Fruit fly (Drosophila melanogaster) whole organism, embryonic: Measurements from ENCODE around the gene Jhbp13.

Experiments
- Abd-B ChIP-seq: fragments of 200-800 bp; sonication (Bioruptor generic); optimal IDR thresholded peaks from 2 replicates; lab custom pipeline; 2018; ENCODE audit warnings: missing biosample characterization, mild to moderate bottlenecking, missing genetic modification characterization, moderate library complexity
- Aef1 ChIP-seq: fragments of 200-800 bp; sonication (Bioruptor generic); IDR thresholded peaks from 3 replicates; pipeline ENCODE4 v1.3.6; 2022; ENCODE audit warnings: missing biosample characterization, missing genetic modification characterization
- Bgb ChIP-seq: fragments of 200-800 bp; sonication (Bioruptor generic); IDR thresholded peaks from 2 replicates; pipeline ENCODE4 v1.3.6; 2022; ENCODE audit warnings: missing biosample characterization, missing genetic modification characterization; ENCODE audit not compliant: partially characterized antibody
- CG10543 ChIP-seq: fragments of 200-800 bp; sonication (Bioruptor generic); optimal IDR thresholded peaks from 3 replicates; lab custom pipeline; 2017; ENCODE audit warnings: missing biosample characterization, mild to moderate bottlenecking, missing genetic modification characterization, moderate library complexity
- CG11723 ChIP-seq: fragments of 200-800 bp; sonication (Bioruptor generic); optimal IDR thresholded peaks from 2 replicates; lab custom pipeline; 2017; ENCODE audit warnings: missing biosample characterization, mild to moderate bottlenecking, missing genetic modification characterization
- CG13424 ChIP-seq: fragments of 200-800 bp; sonication (Bioruptor generic); optimal IDR thresholded peaks from 2 replicates; lab custom pipeline; 2019; ENCODE audit warnings: missing biosample characterization, mild to moderate bottlenecking, missing genetic modification characterization, moderate library complexity
- CG15011 ChIP-seq: fragments of 200-800 bp; sonication (Bioruptor generic); optimal IDR thresholded peaks from 3 replicates; lab custom pipeline; 2018; ENCODE audit warnings: missing biosample characterization, mild to moderate bottlenecking, missing genetic modification characterization
- CG1529 ChIP-seq: fragments of 200-800 bp; sonication (Bioruptor generic); optimal IDR thresholded peaks from 3 replicates; lab custom pipeline; 2018; ENCODE audit warnings: missing biosample characterization, missing genetic modification characterization
- CG15514 ChIP-seq: fragments of 200-800 bp; sonication (Bioruptor generic); optimal IDR thresholded peaks from 3 replicates; lab custom pipeline; 2017; ENCODE audit warnings: missing biosample characterization, missing genetic modification characterization, mild to moderate bottlenecking, moderate library complexity, missing genetic modification reagents
- CG17328 ChIP-seq: fragments of 200-800 bp; sonication (Bioruptor generic); IDR thresholded peaks from 2 replicates; pipeline ENCODE4 v1.3.6; 2022; ENCODE audit warnings: missing biosample characterization, missing genetic modification characterization
- CG17802 ChIP-seq: fragments of 200-800 bp; sonication (Bioruptor generic); optimal IDR thresholded peaks from 2 replicates; lab custom pipeline; 2018; ENCODE audit warnings: missing biosample characterization, mild to moderate bottlenecking, missing genetic modification characterization, moderate library complexity
- CG1832 ChIP-seq: fragments of 200-800 bp; sonication (Bioruptor generic); optimal IDR thresholded peaks from 2 replicates; lab custom pipeline; 2017; ENCODE audit warnings: missing biosample characterization, mild to moderate bottlenecking, missing genetic modification characterization, inconsistent platforms
- CG4617 ChIP-seq: fragments of 200-800 bp; sonication (Bioruptor generic); optimal IDR thresholded peaks from 3 replicates; lab custom pipeline; 2016; ENCODE audit warnings: missing biosample characterization, missing genetic modification characterization, borderline replicate concordance
- CG9817 ChIP-seq: fragments of 200-800 bp; sonication (Bioruptor generic); optimal IDR thresholded peaks from 2 replicates; lab custom pipeline; 2018; ENCODE audit warnings: missing biosample characterization, mild to moderate bottlenecking, missing genetic modification characterization, moderate library complexity
- D19A ChIP-seq: fragments of 200-800 bp; optimal IDR thresholded peaks from 3 replicates; lab custom pipeline; 2019; ENCODE audit warnings: missing biosample characterization, mild to moderate bottlenecking, missing genetic modification characterization, moderate library complexity
- D19B ChIP-seq: fragments of 200-800 bp; sonication (Bioruptor generic); optimal IDR thresholded peaks from 2 replicates; lab custom pipeline; 2017; ENCODE audit warnings: missing biosample characterization, mild to moderate bottlenecking, missing genetic modification characterization
- Dek ChIP-seq: fragments of 200-800 bp; sonication (Bioruptor generic); optimal IDR thresholded peaks from 3 replicates; lab custom pipeline; 2019; ENCODE audit warnings: missing biosample characterization, mild to moderate bottlenecking, missing genetic modification characterization, moderate library complexity
- Dll ChIP-seq: fragments of 200-800 bp; sonication (Bioruptor generic); IDR thresholded peaks from 4 replicates; pipeline ENCODE4 v1.3.6; 2022; ENCODE audit warnings: missing biosample characterization, missing genetic modification characterization; ENCODE audit not compliant: partially characterized antibody
- E2f2 ChIP-seq: fragments of 200-800 bp; sonication (Bioruptor generic); IDR thresholded peaks from 2 replicates; pipeline ENCODE4 v1.3.6; 2022; ENCODE audit warnings: missing biosample characterization, missing genetic modification characterization
- Fer1 ChIP-seq: fragments of 200-800 bp; sonication (Bioruptor generic); optimal IDR thresholded peaks from 2 replicates; lab custom pipeline; 2017; ENCODE audit warnings: missing biosample characterization, mild to moderate bottlenecking, missing genetic modification characterization
- HHEX ChIP-seq: fragments of 200-800 bp; sonication (Bioruptor generic); optimal IDR thresholded peaks from 3 replicates; lab custom pipeline; 2017; ENCODE audit warnings: missing biosample characterization, mild to moderate bottlenecking, missing genetic modification characterization, missing genetic modification reagents
- HLH3B ChIP-seq: fragments of 200-800 bp; sonication (Bioruptor generic); IDR thresholded peaks from 2 replicates; pipeline ENCODE4 v1.3.6; 2022; ENCODE audit warnings: missing biosample characterization, missing genetic modification characterization
- Hsf ChIP-seq: fragments of 200-800 bp; sonication (Bioruptor generic); optimal IDR thresholded peaks from 3 replicates; lab custom pipeline; 2016; ENCODE audit warnings: missing biosample characterization, missing genetic modification characterization
- Jarid2 ChIP-seq: fragments of 200-800 bp; sonication (Bioruptor generic); optimal IDR thresholded peaks from 3 replicates; lab custom pipeline; 2017; ENCODE audit warnings: mild to moderate bottlenecking, missing biosample characterization, missing genetic modification reagents, missing genetic modification characterization
- Lpt ChIP-seq: fragments of >200 bp; optimal IDR thresholded peaks from 2 replicates; lab custom pipeline; 2018; ENCODE audit warnings: missing biosample characterization, missing genetic modification characterization
- Mrtf ChIP-seq: fragments of 200-800 bp; sonication (Bioruptor generic); IDR thresholded peaks from 3 replicates; pipeline ENCODE4 v1.3.6; 2022; ENCODE audit warnings: missing biosample characterization, missing genetic modification characterization
- Neu2 ChIP-seq: fragments of 200-800 bp; sonication (Bioruptor generic); optimal IDR thresholded peaks from 3 replicates; lab custom pipeline; 2016; ENCODE audit warnings: missing biosample characterization, missing genetic modification characterization, borderline replicate concordance
- Oaz ChIP-seq: fragments of 200-800 bp; sonication (Bioruptor generic); IDR thresholded peaks from 2 replicates; pipeline ENCODE4 v1.3.6; 2022; ENCODE audit warnings: missing biosample characterization, missing genetic modification characterization
- Optix ChIP-seq: fragments of 200-800 bp; sonication (Bioruptor generic); IDR thresholded peaks from 3 replicates; pipeline ENCODE4 v1.3.6; 2022; ENCODE audit warnings: missing biosample characterization, missing genetic modification characterization
- Rfx ChIP-seq: fragments of 200-800 bp; sonication (Bioruptor generic); IDR thresholded peaks from 2 replicates; pipeline ENCODE4 v1.3.6; 2022; ENCODE audit warnings: missing biosample characterization, missing genetic modification characterization
- Trl ChIP-seq, 3 experiments: fragments of >200 bp in 2 of 3; fragments of 200-800 bp in 1 of 3; sonication (Bioruptor generic) in 1 of 3; optimal IDR thresholded peaks; 2 replicates in 1 of 3; 3 replicates in 2 of 3; lab custom pipeline; 2016 to 2017; ENCODE audit warnings: missing biosample characterization in 1 of 3, missing genetic modification characterization in 1 of 3
- ac ChIP-seq: fragments of 200-800 bp; sonication (Bioruptor generic); optimal IDR thresholded peaks from 3 replicates; lab custom pipeline; 2017; ENCODE audit warnings: missing biosample characterization, mild to moderate bottlenecking, missing genetic modification characterization
- bbx ChIP-seq: fragments of 200-800 bp; sonication (Bioruptor generic); IDR thresholded peaks from 2 replicates; pipeline ENCODE4 v1.3.6; 2022; ENCODE audit warnings: missing biosample characterization, missing genetic modification characterization; ENCODE audit not compliant: partially characterized antibody
- bcd ChIP-seq: fragments of 200-800 bp; sonication (Bioruptor generic); optimal IDR thresholded peaks from 2 replicates; lab custom pipeline; 2017; ENCODE audit warnings: missing biosample characterization, mild to moderate bottlenecking, missing genetic modification characterization
- cg ChIP-seq: fragments of 200-800 bp; sonication (Bioruptor generic); optimal IDR thresholded peaks from 3 replicates; lab custom pipeline; 2019; ENCODE audit warnings: missing biosample characterization, mild to moderate bottlenecking, missing genetic modification characterization, moderate library complexity
- danr ChIP-seq: fragments of 200-800 bp; sonication (Bioruptor generic); IDR thresholded peaks from 2 replicates; pipeline ENCODE4 v1.3.6; 2022; ENCODE audit warnings: missing biosample characterization, missing genetic modification characterization
- dpn ChIP-seq, 2 experiments: fragments of 200-800 bp; sonication (Bioruptor generic); optimal IDR thresholded peaks; 3 replicates each; lab custom pipeline; 2016; ENCODE audit warnings: missing biosample characterization in 2 of 2, missing genetic modification characterization in 2 of 2
- exex ChIP-seq: fragments of 200-800 bp; sonication (Bioruptor generic); optimal IDR thresholded peaks from 4 replicates; lab custom pipeline; 2018; ENCODE audit warnings: missing biosample characterization, mild to moderate bottlenecking, missing genetic modification characterization, moderate library complexity
- gce ChIP-seq: fragments of 200-800 bp; sonication (Bioruptor generic); IDR thresholded peaks from 3 replicates; pipeline ENCODE4 v1.3.6; 2022; ENCODE audit warnings: missing biosample characterization, missing genetic modification characterization
- gfzf ChIP-seq: fragments of 200-800 bp; sonication (Bioruptor generic); optimal IDR thresholded peaks from 2 replicates; lab custom pipeline; 2016; ENCODE audit warnings: missing biosample characterization, mild to moderate bottlenecking, missing genetic modification characterization, moderate library complexity
- gsb-n ChIP-seq: fragments of 200-800 bp; sonication (Bioruptor generic); optimal IDR thresholded peaks from 3 replicates; lab custom pipeline; 2018; ENCODE audit warnings: missing biosample characterization, mild to moderate bottlenecking, missing genetic modification characterization
- jumu ChIP-seq: fragments of 200-800 bp; sonication (Bioruptor generic); optimal IDR thresholded peaks from 3 replicates; lab custom pipeline; 2016; ENCODE audit warnings: missing biosample characterization, missing genetic modification characterization
- onecut ChIP-seq: fragments of 200-800 bp; sonication (Bioruptor generic); IDR thresholded peaks from 2 replicates; pipeline ENCODE4 v1.3.6; 2022; ENCODE audit warnings: missing biosample characterization, missing genetic modification characterization
- pan ChIP-seq, 4 experiments: fragments of >200 bp in 3 of 4; fragments of 200-800 bp in 1 of 4; sonication (Bioruptor generic) in 1 of 4; optimal IDR thresholded peaks in 3 of 4; IDR thresholded peaks in 1 of 4; 2 replicates each; pipeline versions ENCODE4 v1.3.6 to Lab custom; 2017 to 2022; ENCODE audit warnings: missing biosample characterization in 2 of 4, missing genetic modification characterization in 2 of 4, mixed read lengths in 1 of 4
- tll ChIP-seq, 2 experiments: fragments of 200-800 bp in 1 of 2; fragments of >200 bp in 1 of 2; sonication (Bioruptor generic) in 1 of 2; optimal IDR thresholded peaks; 2 replicates each; lab custom pipeline; 2017 to 2019; ENCODE audit warnings: missing biosample characterization in 2 of 2, missing genetic modification characterization in 2 of 2, mild to moderate bottlenecking in 1 of 2, moderate library complexity in 1 of 2
- unc-4 ChIP-seq: fragments of 200-800 bp; sonication (Bioruptor generic); IDR thresholded peaks from 2 replicates; pipeline ENCODE4 v1.3.6; 2022; ENCODE audit warnings: missing biosample characterization, missing genetic modification characterization; ENCODE audit not compliant: partially characterized antibody
- vnd ChIP-seq: fragments of 200-800 bp; sonication (Bioruptor generic); IDR thresholded peaks from 3 replicates; pipeline ENCODE4 v1.3.6; 2022; ENCODE audit warnings: missing biosample characterization, missing genetic modification characterization; ENCODE audit not compliant: partially characterized antibody
- wek ChIP-seq: fragments of 200-800 bp; sonication (Bioruptor generic); optimal IDR thresholded peaks from 3 replicates; lab custom pipeline; 2018; ENCODE audit warnings: missing biosample characterization, mild to moderate bottlenecking, missing genetic modification characterization, moderate library complexity

Jhbp13 gene

DNA sequence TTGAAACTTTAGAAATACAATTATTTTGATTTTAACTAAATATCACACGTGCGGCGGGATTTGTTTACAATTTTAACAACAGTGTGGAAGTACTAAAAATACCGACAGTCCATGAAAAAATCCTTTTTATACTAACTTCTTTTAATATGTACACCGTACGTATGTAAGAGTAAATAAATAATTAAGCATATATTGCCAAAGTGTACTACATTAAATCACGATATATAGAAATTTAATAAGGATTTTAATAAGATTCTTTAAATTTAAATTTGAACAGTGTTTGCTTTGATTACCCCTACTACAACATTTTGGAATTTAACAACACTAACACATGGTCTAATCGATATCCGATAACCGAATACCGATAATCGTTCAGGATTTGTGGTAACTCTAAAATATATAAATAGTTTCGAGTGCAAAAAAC lies 17.6 kb upstream of the Jhbp13 start, which contains the start of the genes Ski6 and CG16812 (continued):
- peak; percentile 2 to 80 for TF ChIP-seq dpn (GFP tag; optimal IDR thresholded peaks at IDR 0.05; lab: Kevin White, UChicago)
- TF ChIP-seq Oaz (GFP tag; lab: Robert Waterston, UW) = no peak
- no peak for TF ChIP-seq Bgb (GFP tag; lab: Robert Waterston, UW)
- no peak for TF ChIP-seq CG15011
- no peak for TF ChIP-seq Jarid2 (GFP tag; lab: Kevin White, UChicago)
- TF ChIP-seq CG17802 (tag; lab: Kevin White, UChicago) = no peak
- no peak for TF ChIP-seq gce (GFP tag; lab: Robert Waterston, UW)
- TF ChIP-seq ac = no peak
- TF ChIP-seq gfzf (GFP tag; lab: Kevin White, UChicago) = peak; percentile 58
- peak; percentile 58; the same call in 1 of the 2 replicates for TF ChIP-seq E2f2 (GFP tag; lab: Robert Waterston, UW)
- no peak for TF ChIP-seq CG1529 (GFP tag; lab: Kevin White, UChicago)
- no peak for TF ChIP-seq Neu2 (GFP tag; lab: Kevin White, UChicago)
- TF ChIP-seq Abd-B (GFP tag; lab: Kevin White, UChicago) = peak; percentile 50
- no peak for TF ChIP-seq cg (GFP tag; lab: Kevin White, UChicago)
- TF ChIP-seq CG15514 (GFP tag; lab: Kevin White, UChicago) = peak; percentile 51
- TF ChIP-seq CG4617 (GFP tag; lab: Kevin White, UChicago) = peak; percentile 65
- TF ChIP-seq Dll (GFP tag; lab: Robert Waterston, UW) = peak; percentile 51; the same call in 2 of the 4 replicates
- no peak for TF ChIP-seq bbx (GFP tag; lab: Robert Waterston, UW)
- TF ChIP-seq Aef1 (GFP tag; lab: Robert Waterston, UW) = peak; percentile 24; the same call in 2 of the 3 replicates
- TF ChIP-seq vnd (GFP tag; lab: Robert Waterston, UW) = no peak
- no peak for TF ChIP-seq CG1832 (GFP tag; lab: Kevin White, UChicago)
- no peak for TF ChIP-seq tll (GFP tag; optimal IDR thresholded peaks at IDR 0.05; lab: Kevin White, UChicago)
- TF ChIP-seq Hsf = peak; percentile 62
- TF ChIP-seq gsb-n = peak; percentile 68
- TF ChIP-seq bcd = peak; percentile 49
- peak; percentile 70 for TF ChIP-seq Dek (tag; lab: Kevin White, UChicago)
- peak; percentile 93 for TF ChIP-seq wek (GFP tag; lab: Kevin White, UChicago)
- no peak for TF ChIP-seq CG10543
- peak; percentile 78 for TF ChIP-seq CG9817 (tag; lab: Kevin White, UChicago)
- no peak for TF ChIP-seq CG11723 (GFP tag; lab: Kevin White, UChicago)
- TF ChIP-seq Fer1 (GFP tag; lab: Kevin White, UChicago) = no peak
- no peak for TF ChIP-seq Optix
- TF ChIP-seq HHEX = peak; percentile 28
- TF ChIP-seq HLH3B (GFP tag; lab: Robert Waterston, UW) = peak; percentile 64
- TF ChIP-seq Rfx (GFP tag; lab: Robert Waterston, UW) = peak; percentile 73
- TF ChIP-seq unc-4 (GFP tag; lab: Robert Waterston, UW) = peak; percentile 61
- no peak for TF ChIP-seq pan (optimal IDR thresholded peaks at IDR 0.05; lab: Kevin White, UChicago)
- TF ChIP-seq pan (GFP tag; optimal IDR thresholded peaks at IDR 0.05 in 1 of 2, IDR thresholded peaks at IDR 0.05 in 1 of 2) = peak in 1 of 2 experiments; percentile 67
- no peak for TF ChIP-seq D19A (tag; lab: Kevin White, UChicago)
- TF ChIP-seq danr (GFP tag; lab: Robert Waterston, UW) = peak; percentile 16; the same call in 1 of the 2 replicates
- peak; percentile 46 for TF ChIP-seq onecut (GFP tag; lab: Robert Waterston, UW)
- TF ChIP-seq D19B = peak; percentile 10
- TF ChIP-seq jumu (GFP tag; lab: Kevin White, UChicago) = no peak
- no peak for TF ChIP-seq exex (tag; lab: Kevin White, UChicago)
- no peak for TF ChIP-seq Trl (optimal IDR thresholded peaks at IDR 0.05; lab: Kevin White, UChicago)
- TF ChIP-seq Trl (GFP tag; optimal IDR thresholded peaks at IDR 0.05; lab: Kevin White, UChicago) = peak; percentile 10
- peak; percentile 85 for TF ChIP-seq CG13424 (tag; lab: Kevin White, UChicago)
- TF ChIP-seq CG17328 = peak; percentile 68
- TF ChIP-seq Mrtf (GFP tag; lab: Robert Waterston, UW) = no peak
- no peak for TF ChIP-seq Lpt (GFP tag; lab: Kevin White, UChicago)
